Worm (Caenorhabditis elegans): Measurements from ENCODE around the gene nhr-35.
A peak's percentile ranks its signal among the peaks of the same experiment; 100 is the strongest.

The nhr-35 gene

ce11 chrX:4534112-4534511 lies 1.6 kb downstream of the nhr-35 start:
- no peak for TF ChIP-seq efl-1 (optimal IDR thresholded peaks at IDR 0.05)
- peak in 1 of 2 experiments; percentile 67 for TF ChIP-seq efl-1 (GFP tag; optimal IDR thresholded peaks at IDR 0.05 in 1 of 2)
- TF ChIP-seq elt-2 (tag; optimal IDR thresholded peaks at IDR 0.05): peak; percentile 34
- no peak for TF ChIP-seq zag-1 (tag; optimal IDR thresholded peaks at IDR 0.05)

ce11 chrX:4544543-4544942 lies 12.1 kb downstream of the nhr-35 start, which contains the start of gene C07A12.2:
C07A12.2 (plus strand) TSS chrX:4544843.
- no peak for TF ChIP-seq C04F5.9 (tag; optimal IDR thresholded peaks at IDR 0.05)
- no peak for TF ChIP-seq unc-130 (tag; optimal IDR thresholded peaks at IDR 0.05)
- TF ChIP-seq hlh-4 (tag; optimal IDR thresholded peaks at IDR 0.05): no peak
- no peak for TF ChIP-seq mdl-1 (tag; optimal IDR thresholded peaks at IDR 0.05)
- no peak for TF ChIP-seq nhr-77 (tag; optimal IDR thresholded peaks at IDR 0.05)
- TF ChIP-seq lsy-2 (tag; optimal IDR thresholded peaks at IDR 0.05): no peak
- TF ChIP-seq ceh-82 (tag; optimal IDR thresholded peaks at IDR 0.05): no peak
- TF ChIP-seq xbp-1 (tag; optimal IDR thresholded peaks at IDR 0.05): no peak
- TF ChIP-seq ztf-4 (tag; optimal IDR thresholded peaks at IDR 0.05): no peak
- TF ChIP-seq lin-15B (tag; optimal IDR thresholded peaks at IDR 0.05): no peak
- no peak for TF ChIP-seq alr-1 (tag; optimal IDR thresholded peaks at IDR 0.05; ENCODE audit: borderline replicate concordance)

ce11 chrX:4548929-4549328 lies 16.4 kb downstream of the nhr-35 start:
- no peak for TF ChIP-seq lin-15B (tag; optimal IDR thresholded peaks at IDR 0.05)
- TF ChIP-seq sptf-1 (tag; optimal IDR thresholded peaks at IDR 0.05): no peak
- TF ChIP-seq unc-86 (tag; optimal IDR thresholded peaks at IDR 0.05): no peak
- no peak for TF ChIP-seq nhr-28 (tag; optimal IDR thresholded peaks at IDR 0.05)
- TF ChIP-seq ceh-88 (GFP tag; IDR thresholded peaks at IDR 0.05): no peak
- TF ChIP-seq nhr-11 (tag; optimal IDR thresholded peaks at IDR 0.05): no peak
- TF ChIP-seq mab-9 (GFP tag; IDR thresholded peaks at IDR 0.05): no peak

ce11 chrX:4549853-4550596 lies 17.5 kb downstream of the nhr-35 start, which contains the start of gene C07A12.18:
C07A12.18 (minus strand) TSS chrX:4549903.
- TF ChIP-seq elt-2 (tag; optimal IDR thresholded peaks at IDR 0.05) (no peak), ceh-82 (tag; optimal IDR thresholded peaks at IDR 0.05) (no peak), grh-1 (GFP tag; IDR thresholded peaks at IDR 0.05) (peak; percentile 67), unc-62 (GFP tag; optimal IDR thresholded peaks at IDR 0.05) (no peak), elt-3 (tag; optimal IDR thresholded peaks at IDR 0.05) (peak in 1 of 6 experiments; percentile 28), mdl-1 (tag; optimal IDR thresholded peaks at IDR 0.05) (peak in 1 of 2 experiments; percentile 26), nhr-20 (tag; optimal IDR thresholded peaks at IDR 0.05) (peak; percentile 27), mab-9 (GFP tag; IDR thresholded peaks at IDR 0.05) (no peak), unc-130 (tag; optimal IDR thresholded peaks at IDR 0.05) (no peak), C04F5.9 (tag; optimal IDR thresholded peaks at IDR 0.05) (no peak), ceh-88 (GFP tag; IDR thresholded peaks at IDR 0.05) (no peak), swsn-7 (tag; optimal IDR thresholded peaks at IDR 0.05) (no peak), lin-35 (GFP tag; optimal IDR thresholded peaks at IDR 0.05) (peak in 1 of 2 experiments; percentile 23), hlh-17 (GFP tag; optimal IDR thresholded peaks at IDR 0.05; ENCODE audit: borderline replicate concordance) (no peak), efl-1 (optimal IDR thresholded peaks at IDR 0.05) (no peak), efl-1 (GFP tag; optimal IDR thresholded peaks at IDR 0.05 in 1 of 2) (peak in 1 of 2 experiments; percentile 88), isw-1 (GFP tag; IDR thresholded peaks at IDR 0.05) (no peak), mef-2 (tag; optimal IDR thresholded peaks at IDR 0.05) (no peak), ets-5 (GFP tag; IDR thresholded peaks at IDR 0.05) (no peak), unc-86 (tag; optimal IDR thresholded peaks at IDR 0.05) (no peak), sox-4 (tag; optimal IDR thresholded peaks at IDR 0.05) (no peak), fkh-8 (tag; optimal IDR thresholded peaks at IDR 0.05) (no peak), fos-1 (tag; optimal IDR thresholded peaks at IDR 0.05) (no peak), xbp-1 (tag; optimal IDR thresholded peaks at IDR 0.05) (peak; percentile 15), blmp-1 (tag; optimal IDR thresholded peaks at IDR 0.05) (peak; percentile 41), unc-98 (GFP tag; IDR thresholded peaks at IDR 0.05) (no peak), mep-1 (tag; optimal IDR thresholded peaks at IDR 0.05) (peak; percentile 21), skn-1 (tag; optimal IDR thresholded peaks at IDR 0.05) (peak; percentile 7), nhr-76 (tag; optimal IDR thresholded peaks at IDR 0.05) (no peak), ceh-90 (tag; optimal IDR thresholded peaks at IDR 0.05) (no peak), nhr-71 (tag; optimal IDR thresholded peaks at IDR 0.05) (peak; percentile 23), nhr-85 (tag) (peak; percentile 85), alr-1 (tag; optimal IDR thresholded peaks at IDR 0.05; ENCODE audit: borderline replicate concordance) (no peak), zip-4 (GFP tag; optimal IDR thresholded peaks at IDR 0.05) (no peak), snu-23 (GFP tag; optimal IDR thresholded peaks at IDR 0.05) (peak; percentile 17), nhr-11 (tag; optimal IDR thresholded peaks at IDR 0.05) (no peak), lin-14 (GFP tag; optimal IDR thresholded peaks at IDR 0.05) (peak; percentile 68), lin-15B (tag; optimal IDR thresholded peaks at IDR 0.05) (no peak)
